Fruit fly (Drosophila melanogaster) whole organism, embryonic: ENCODE data around the gene CG10700.

Source experiments
- Awh ChIP-seq: fragments of 200-800 bp; sonication (Bioruptor generic); IDR thresholded peaks from 2 replicates; pipeline ENCODE4, ENCODE4 v1.3.6; 2022; ENCODE audit warnings: missing biosample characterization, missing genetic modification characterization
- CG10209 ChIP-seq: fragments of 200-800 bp; sonication (Bioruptor generic); optimal IDR thresholded peaks from 3 replicates; lab custom pipeline; 2017; ENCODE audit warnings: missing biosample characterization, mild to moderate bottlenecking, missing genetic modification characterization, missing genetic modification reagents
- CG10979 ChIP-seq: fragments of 200-800 bp; sonication (Bioruptor generic); optimal IDR thresholded peaks from 2 replicates; lab custom pipeline; 2018; ENCODE audit warnings: missing biosample characterization, mild to moderate bottlenecking, missing genetic modification characterization, moderate library complexity
- CG11456 ChIP-seq: fragments of 200-800 bp; sonication (Bioruptor generic); IDR thresholded peaks from 3 replicates; pipeline ENCODE4 v1.3.6; 2022; ENCODE audit warnings: missing biosample characterization, missing genetic modification characterization
- CG11696 ChIP-seq: fragments of 200-800 bp; sonication (Bioruptor generic); IDR thresholded peaks from 2 replicates; pipeline ENCODE4 v1.3.6; 2022; ENCODE audit warnings: missing biosample characterization, missing genetic modification characterization
- CG15011 ChIP-seq: fragments of 200-800 bp; sonication (Bioruptor generic); optimal IDR thresholded peaks from 3 replicates; lab custom pipeline; 2018; ENCODE audit warnings: missing biosample characterization, mild to moderate bottlenecking, missing genetic modification characterization
- CG15479 ChIP-seq: fragments of 200-800 bp; sonication (Bioruptor generic); optimal IDR thresholded peaks from 3 replicates; lab custom pipeline; 2019; ENCODE audit warnings: missing biosample characterization, mild to moderate bottlenecking, missing genetic modification characterization, moderate library complexity
- CG16813 ChIP-seq: fragments of 200-800 bp; sonication (Bioruptor generic); IDR thresholded peaks from 3 replicates; pipeline ENCODE4 v1.3.6; 2022; ENCODE audit warnings: missing biosample characterization, missing genetic modification characterization; ENCODE audit not compliant: partially characterized antibody
- CG17612 ChIP-seq: fragments of 200-800 bp; sonication (Bioruptor generic); IDR thresholded peaks from 2 replicates; pipeline ENCODE4 v1.3.6; 2022; ENCODE audit warnings: missing biosample characterization, missing genetic modification characterization
- CG18476 ChIP-seq: fragments of 200-800 bp; sonication (Bioruptor generic); optimal IDR thresholded peaks from 2 replicates; lab custom pipeline; 2016; ENCODE audit warnings: missing biosample characterization, mild to moderate bottlenecking, missing genetic modification characterization
- CG2129 ChIP-seq: fragments of 200-800 bp; sonication (Bioruptor generic); IDR thresholded peaks from 2 replicates; pipeline ENCODE4 v1.3.6; 2022; ENCODE audit warnings: missing biosample characterization, missing genetic modification characterization; ENCODE audit not compliant: partially characterized antibody
- CG2678 ChIP-seq: fragments of 200-800 bp; sonication (Bioruptor generic); optimal IDR thresholded peaks from 3 replicates; lab custom pipeline; 2019; ENCODE audit warnings: missing biosample characterization, mild to moderate bottlenecking, missing genetic modification characterization, moderate library complexity
- CG30403 ChIP-seq: fragments of 200-800 bp; sonication (Bioruptor generic); optimal IDR thresholded peaks from 3 replicates; lab custom pipeline; 2016; ENCODE audit warnings: missing biosample characterization, missing genetic modification characterization
- CG31365 ChIP-seq: fragments of 200-800 bp; sonication (Bioruptor generic); optimal IDR thresholded peaks from 2 replicates; lab custom pipeline; 2018; ENCODE audit warnings: missing biosample characterization, mild to moderate bottlenecking, missing genetic modification characterization
- CG32532 ChIP-seq: fragments of 200-800 bp; sonication (Bioruptor generic); IDR thresholded peaks from 2 replicates; pipeline ENCODE4 v1.3.6; 2022; ENCODE audit warnings: missing biosample characterization, missing genetic modification characterization
- CG32772 ChIP-seq: fragments of 200-800 bp; sonication (Bioruptor generic); IDR thresholded peaks from 2 replicates; pipeline ENCODE4 v1.3.6; 2022; ENCODE audit warnings: missing biosample characterization, missing genetic modification characterization
- CG34376 ChIP-seq: fragments of 200-800 bp; sonication (Bioruptor generic); optimal IDR thresholded peaks from 2 replicates; lab custom pipeline; 2018; ENCODE audit warnings: missing biosample characterization, mild to moderate bottlenecking, missing genetic modification characterization
- CG4282 ChIP-seq: fragments of 200-800 bp; sonication (Bioruptor generic); optimal IDR thresholded peaks from 2 replicates; lab custom pipeline; 2016; ENCODE audit warnings: missing biosample characterization, missing genetic modification characterization
- CG4730 ChIP-seq: fragments of 200-800 bp; sonication (Bioruptor generic); IDR thresholded peaks from 2 replicates; pipeline ENCODE4 v1.3.6; 2022; ENCODE audit warnings: missing biosample characterization, missing genetic modification characterization
- CG6765 ChIP-seq: fragments of 200-800 bp; sonication (Bioruptor generic); optimal IDR thresholded peaks from 3 replicates; lab custom pipeline; 2017; ENCODE audit warnings: missing biosample characterization, mild to moderate bottlenecking, missing genetic modification characterization
- CG8765 ChIP-seq: fragments of 200-800 bp; sonication (Bioruptor generic); IDR thresholded peaks from 2 replicates; pipeline ENCODE4 v1.3.6; 2022; ENCODE audit warnings: missing biosample characterization, missing genetic modification characterization
- Ets65A ChIP-seq: fragments of 200-800 bp; sonication (Bioruptor generic); peaks from one replicate; lab custom pipeline; 2016; ENCODE audit warnings: missing biosample characterization, missing genetic modification characterization
- Fer1 ChIP-seq: fragments of 200-800 bp; sonication (Bioruptor generic); optimal IDR thresholded peaks from 2 replicates; lab custom pipeline; 2017; ENCODE audit warnings: missing biosample characterization, mild to moderate bottlenecking, missing genetic modification characterization
- Hr51 ChIP-seq, 2 experiments: fragments of 200-800 bp; sonication (Bioruptor generic); optimal IDR thresholded peaks; 2 replicates in 1 of 2; 3 replicates in 1 of 2; lab custom pipeline; 2016 to 2018; ENCODE audit warnings: missing biosample characterization in 2 of 2, missing genetic modification characterization in 2 of 2, mild to moderate bottlenecking in 1 of 2, moderate library complexity in 1 of 2
- Meics ChIP-seq: fragments of 200-800 bp; sonication (Bioruptor generic); optimal IDR thresholded peaks from 2 replicates; lab custom pipeline; 2017; ENCODE audit warnings: missing biosample characterization, mild to moderate bottlenecking, missing genetic modification characterization
- Mes4 ChIP-seq: fragments of 200-800 bp; sonication (Bioruptor generic); optimal IDR thresholded peaks from 2 replicates; lab custom pipeline; 2016; ENCODE audit warnings: missing biosample characterization, missing genetic modification characterization
- Optix ChIP-seq: fragments of 200-800 bp; sonication (Bioruptor generic); IDR thresholded peaks from 3 replicates; pipeline ENCODE4 v1.3.6; 2022; ENCODE audit warnings: missing biosample characterization, missing genetic modification characterization
- PHDP ChIP-seq: fragments of 200-800 bp; sonication (Bioruptor generic); optimal IDR thresholded peaks from 3 replicates; lab custom pipeline; 2018; ENCODE audit warnings: missing biosample characterization, mild to moderate bottlenecking, missing genetic modification characterization, moderate library complexity
- Scr ChIP-seq: fragments of 200-800 bp; sonication (Bioruptor generic); IDR thresholded peaks from 2 replicates; pipeline ENCODE4 v1.3.6; 2022; ENCODE audit warnings: missing biosample characterization, missing genetic modification characterization; ENCODE audit not compliant: partially characterized antibody
- Sox102F ChIP-seq: fragments of 200-800 bp; sonication (Bioruptor generic); optimal IDR thresholded peaks from 2 replicates; lab custom pipeline; 2018; ENCODE audit warnings: missing biosample characterization, mild to moderate bottlenecking, missing genetic modification characterization, moderate library complexity
- caup ChIP-seq: fragments of 200-800 bp; sonication (Bioruptor generic); optimal IDR thresholded peaks from 3 replicates; lab custom pipeline; 2017; ENCODE audit warnings: missing biosample characterization, mild to moderate bottlenecking, missing genetic modification characterization, moderate library complexity; ENCODE audit not compliant: severe bottlenecking
- croc ChIP-seq: fragments of 200-800 bp; sonication (Bioruptor generic); conservative IDR thresholded peaks from 3 replicates; pipeline ENCODE4 v1.3.6; 2022; ENCODE audit warnings: missing biosample characterization, missing genetic modification characterization
- dati ChIP-seq: fragments of 200-800 bp; sonication (Bioruptor generic); IDR thresholded peaks from 2 replicates; pipeline ENCODE4 v1.3.6; 2022; ENCODE audit warnings: missing biosample characterization, missing genetic modification characterization
- disco-r ChIP-seq: fragments of 200-800 bp; sonication (Bioruptor generic); optimal IDR thresholded peaks from 2 replicates; lab custom pipeline; 2016; ENCODE audit warnings: missing biosample characterization, missing genetic modification characterization
- grn ChIP-seq: fragments of 200-800 bp; sonication (Bioruptor generic); optimal IDR thresholded peaks from 3 replicates; lab custom pipeline; 2017; ENCODE audit warnings: missing biosample characterization, missing genetic modification characterization
- hb ChIP-seq: fragments of 200-800 bp; sonication (Bioruptor generic); IDR thresholded peaks from 3 replicates; pipeline ENCODE4 v1.3.6; 2022; ENCODE audit warnings: missing biosample characterization, missing genetic modification characterization; ENCODE audit not compliant: partially characterized antibody
- ind ChIP-seq: fragments of 200-800 bp; sonication (Bioruptor generic); optimal IDR thresholded peaks from 3 replicates; lab custom pipeline; 2016; ENCODE audit warnings: missing biosample characterization, missing genetic modification characterization
- kay ChIP-seq: fragments of 200-800 bp; sonication (Bioruptor generic); optimal IDR thresholded peaks from 2 replicates; lab custom pipeline; 2016; ENCODE audit warnings: missing biosample characterization, missing genetic modification characterization
- ken ChIP-seq: fragments of 200-800 bp; sonication (Bioruptor generic); IDR thresholded peaks from 3 replicates; pipeline ENCODE4 v1.3.6; 2022; ENCODE audit warnings: missing biosample characterization, missing genetic modification characterization
- lab ChIP-seq: fragments of 200-800 bp; sonication (Bioruptor generic); optimal IDR thresholded peaks from 3 replicates; lab custom pipeline; 2017; ENCODE audit warnings: missing biosample characterization, missing genetic modification characterization, mild to moderate bottlenecking, moderate library complexity, missing genetic modification reagents
- mirr ChIP-seq: fragments of 200-800 bp; sonication (Bioruptor generic); optimal IDR thresholded peaks from 3 replicates; lab custom pipeline; 2018; ENCODE audit warnings: missing biosample characterization, mild to moderate bottlenecking, missing genetic modification characterization
- nerfin-2 ChIP-seq: fragments of 200-800 bp; sonication (Bioruptor generic); IDR thresholded peaks from 2 replicates; pipeline ENCODE4 v1.3.6; 2022; ENCODE audit warnings: missing biosample characterization, missing genetic modification characterization; ENCODE audit not compliant: partially characterized antibody
- nom ChIP-seq: fragments of 200-800 bp; sonication (Bioruptor generic); optimal IDR thresholded peaks from 2 replicates; lab custom pipeline; 2017; ENCODE audit warnings: missing biosample characterization, missing genetic modification characterization, mild to moderate bottlenecking, moderate library complexity, missing genetic modification reagents
- pros ChIP-seq: fragments of 200-800 bp; sonication (Bioruptor generic); optimal IDR thresholded peaks from 3 replicates; lab custom pipeline; 2019; ENCODE audit warnings: missing biosample characterization, mild to moderate bottlenecking, missing genetic modification characterization, moderate library complexity
- row ChIP-seq: fragments of 200-800 bp; sonication (Bioruptor generic); IDR thresholded peaks from 3 replicates; pipeline ENCODE4 v1.3.6; 2022; ENCODE audit warnings: missing biosample characterization, missing genetic modification characterization
- sens ChIP-seq: fragments of 200-800 bp; sonication (Bioruptor generic); peaks from one replicate; lab custom pipeline; 2016; ENCODE audit warnings: missing biosample characterization, missing genetic modification characterization
- stwl ChIP-seq: fragments of 200-800 bp; sonication (Bioruptor generic); optimal IDR thresholded peaks from 3 replicates; lab custom pipeline; 2018; ENCODE audit warnings: missing biosample characterization, mild to moderate bottlenecking, missing genetic modification characterization, moderate library complexity
- vfl ChIP-seq: fragments of 200-800 bp; sonication (Bioruptor generic); optimal IDR thresholded peaks from 2 replicates; lab custom pipeline; 2016; ENCODE audit warnings: missing biosample characterization, missing genetic modification characterization
- zfh1 ChIP-seq: fragments of 200-800 bp; sonication (Bioruptor generic); IDR thresholded peaks from 3 replicates; pipeline ENCODE4 v1.3.6; 2022; ENCODE audit warnings: missing biosample characterization, missing genetic modification characterization

CG10700 gene

DNA sequence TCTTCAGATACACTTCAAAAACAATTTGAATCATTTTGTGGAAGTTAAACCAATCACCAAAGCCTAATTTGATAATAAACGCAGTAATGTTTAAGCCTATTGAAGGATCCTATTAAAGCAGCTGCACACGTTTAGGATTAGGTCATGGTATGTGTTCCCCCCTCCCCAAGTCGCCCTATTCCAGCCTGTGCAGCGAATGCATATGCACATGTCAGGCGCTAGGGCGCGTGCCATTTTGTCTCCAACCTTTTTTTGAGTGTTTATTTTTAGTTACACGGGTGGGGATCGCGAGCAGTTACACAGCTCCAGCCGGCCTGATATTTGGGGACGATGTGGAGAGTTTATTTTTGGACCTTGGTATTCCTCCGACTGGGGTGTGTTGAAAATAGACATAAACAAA is 41.8 kb downstream of the CG10700 start (continued):
- no peak for TF ChIP-seq CG32532 (GFP tag; lab: Robert Waterston, UW)
- TF ChIP-seq CG31365 (tag; lab: Kevin White, UChicago), result no peak
- TF ChIP-seq CG30403, result no peak
- no peak for TF ChIP-seq stwl (tag; lab: Kevin White, UChicago)
- TF ChIP-seq CG15479 (GFP tag; lab: Kevin White, UChicago), result no peak
- no peak for TF ChIP-seq CG11456
- TF ChIP-seq Sox102F (GFP tag; lab: Kevin White, UChicago), result no peak
- no peak for TF ChIP-seq CG6765 (GFP tag; lab: Kevin White, UChicago)
- no peak for TF ChIP-seq zfh1 (GFP tag; lab: Robert Waterston, UW)
- no peak for TF ChIP-seq nom (GFP tag; lab: Kevin White, UChicago)
- peak; percentile 15 for TF ChIP-seq Ets65A
- peak; percentile 12; the same call in 1 of the 3 replicates for TF ChIP-seq row (GFP tag; lab: Robert Waterston, UW)
- TF ChIP-seq CG2678 (tag; lab: Kevin White, UChicago), result peak; percentile 14
- peak; percentile 66 for TF ChIP-seq sens
- no peak for TF ChIP-seq CG4730 (GFP tag; lab: Robert Waterston, UW)
- TF ChIP-seq lab, result no peak
- no peak for TF ChIP-seq disco-r (GFP tag; lab: Kevin White, UChicago)
- TF ChIP-seq vfl (GFP tag; lab: Kevin White, UChicago), result no peak
- no peak for TF ChIP-seq Awh (GFP tag; lab: Robert Waterston, UW)
- TF ChIP-seq CG18476 (GFP tag; lab: Kevin White, UChicago), result no peak
- TF ChIP-seq croc (GFP tag; lab: Robert Waterston, UW), result no peak
- TF ChIP-seq, all 482 proteins: peak for 9

DNA sequence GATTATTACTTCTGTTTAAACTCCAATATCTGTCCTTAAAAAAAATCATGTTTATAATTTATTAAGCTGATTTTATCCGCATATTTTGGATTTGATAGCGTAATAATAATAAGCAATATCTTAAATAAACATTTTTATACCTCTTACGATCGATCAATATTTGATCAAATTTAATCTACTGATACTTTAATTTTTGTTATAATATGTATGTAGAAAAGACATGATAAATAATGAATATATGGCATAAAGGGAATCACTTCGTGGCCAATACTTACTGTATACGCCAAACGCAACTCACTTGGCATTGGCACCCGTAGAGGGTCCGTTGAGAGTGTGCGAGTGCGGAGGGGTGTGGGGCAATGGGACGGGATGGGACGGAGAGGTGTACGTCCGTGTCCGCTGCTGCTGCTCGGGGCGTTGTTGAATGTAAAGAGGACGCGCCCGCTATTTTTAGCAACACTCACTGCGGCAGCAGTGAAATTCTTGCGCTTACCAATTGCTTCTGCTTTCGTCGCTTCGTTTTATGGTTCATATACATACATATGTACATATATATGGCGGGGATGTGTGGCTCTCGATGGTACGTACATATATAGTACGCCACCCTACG is 42.6 kb downstream of the CG10700 start:
- TF ChIP-seq CG15011 (GFP tag; lab: Kevin White, UChicago) (no peak), PHDP (tag; lab: Kevin White, UChicago) (no peak), CG15479 (GFP tag; lab: Kevin White, UChicago) (no peak), Meics (GFP tag; lab: Kevin White, UChicago) (peak; percentile 41), CG17612 (GFP tag; lab: Robert Waterston, UW) (no peak), CG32772 (GFP tag; lab: Robert Waterston, UW) (no peak), grn (GFP tag; lab: Kevin White, UChicago) (no peak), Scr (GFP tag; lab: Robert Waterston, UW) (no peak), ind (GFP tag; lab: Kevin White, UChicago) (peak; percentile 13), CG11696 (GFP tag; lab: Robert Waterston, UW) (no peak), CG16813 (GFP tag; lab: Robert Waterston, UW) (no peak), Optix (GFP tag; lab: Robert Waterston, UW) (no peak), CG8765 (GFP tag; lab: Robert Waterston, UW) (no peak), hb (GFP tag; lab: Robert Waterston, UW) (no peak), pros (no peak), nerfin-2 (GFP tag; lab: Robert Waterston, UW) (no peak), CG4282 (no peak), CG2129 (GFP tag; lab: Robert Waterston, UW) (no peak), mirr (GFP tag; lab: Kevin White, UChicago) (no peak), CG10209 (GFP tag; lab: Kevin White, UChicago) (peak; percentile 15), CG34376 (no peak), kay (GFP tag; lab: Kevin White, UChicago) (no peak), Fer1 (GFP tag; lab: Kevin White, UChicago) (peak; percentile 10), Hr51 (GFP tag; optimal IDR thresholded peaks at IDR 0.05; lab: Kevin White, UChicago) (peak in 1 of 2 experiments; percentile 22), caup (GFP tag; lab: Kevin White, UChicago) (no peak), CG10979 (tag; lab: Kevin White, UChicago) (peak; percentile 2), Mes4 (no peak), CG30403 (peak; percentile 41), ken (GFP tag; lab: Robert Waterston, UW) (no peak), dati (GFP tag; lab: Robert Waterston, UW) (no peak), Ets65A (no peak)
